Worm (Caenorhabditis elegans): ENCODE measurements around the gene Y62F5A.10.

The Y62F5A.10 gene

ce11 chrII:11476410-11476809 lies 45.0 kb upstream of the Y62F5A.10 start, which contains the start of gene W02B12.16:
TSS of gene W02B12.16 (minus strand) at chrII:11476510.
- TF ChIP-seq mab-5 (tag; optimal IDR thresholded peaks at IDR 0.05) (no peak), ceh-83 (GFP tag; optimal IDR thresholded peaks at IDR 0.05) (no peak), ceh-39 (tag; optimal IDR thresholded peaks at IDR 0.05) (no peak), bed-3 (GFP tag; optimal IDR thresholded peaks at IDR 0.05) (no peak), elt-3 (tag; optimal IDR thresholded peaks at IDR 0.05) (no peak)

DNA sequence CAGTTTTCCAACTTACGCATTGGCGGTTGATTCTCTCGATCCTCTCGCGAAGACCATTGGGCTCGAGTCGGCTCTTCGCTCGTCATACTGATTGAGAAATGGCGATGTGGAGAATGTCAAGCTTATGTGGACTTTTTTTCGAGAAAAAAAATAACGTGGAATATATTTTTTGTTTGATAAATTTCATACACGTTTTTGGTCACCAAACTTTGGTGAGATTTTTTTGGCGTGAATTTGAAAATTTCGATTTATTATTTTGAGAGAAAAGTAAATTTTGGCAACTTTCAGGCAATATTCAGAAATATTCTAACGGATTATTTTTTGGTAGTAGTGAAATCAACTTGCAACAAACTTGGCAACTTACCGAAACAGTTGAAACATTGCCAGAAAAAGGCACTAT lies 42.3 kb upstream of the Y62F5A.10 start, which contains the start of gene W02B12.12:
Gene W02B12.12, minus strand, starts transcription at position 101 of the 400 bp plus-strand sequence.
- TF ChIP-seq elt-3 (tag; optimal IDR thresholded peaks at IDR 0.05) (no peak), sem-2 (GFP tag; optimal IDR thresholded peaks at IDR 0.05) (no peak), drap-1 (GFP tag; optimal IDR thresholded peaks at IDR 0.05) (no peak), lin-13 (tag; optimal IDR thresholded peaks at IDR 0.05) (no peak), ztf-11 (tag; optimal IDR thresholded peaks at IDR 0.05) (no peak), pha-4 (tag; optimal IDR thresholded peaks at IDR 0.05) (no peak), cnd-1 (tag; optimal IDR thresholded peaks at IDR 0.05) (no peak), ceh-39 (tag; optimal IDR thresholded peaks at IDR 0.05) (no peak), unc-120 (tag; optimal IDR thresholded peaks at IDR 0.05; ENCODE audit: poor library complexity, severe bottlenecking) (no peak), lsy-2 (tag; optimal IDR thresholded peaks at IDR 0.05) (no peak), flh-1 (GFP tag; optimal IDR thresholded peaks at IDR 0.05) (no peak), ceh-83 (GFP tag; optimal IDR thresholded peaks at IDR 0.05) (no peak)

DNA sequence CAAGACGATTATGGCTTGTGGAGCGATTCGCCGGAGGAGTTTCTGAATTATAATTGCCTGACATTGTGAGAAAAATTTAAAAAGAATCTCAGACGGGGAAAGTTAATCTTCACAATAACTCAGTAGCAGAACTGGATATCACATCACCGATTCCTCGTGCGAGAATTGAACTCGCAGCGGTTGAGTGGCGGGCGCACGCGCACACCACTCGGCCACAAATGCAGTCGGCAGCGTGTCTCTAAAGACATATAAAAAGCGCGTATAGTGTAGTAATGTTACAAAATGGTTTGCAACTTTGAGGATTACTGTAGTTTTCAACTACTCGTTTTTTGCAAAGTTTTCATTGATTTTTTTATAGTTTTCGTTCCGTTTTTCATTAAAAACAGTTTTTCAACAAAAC lies 36.8 kb upstream of the Y62F5A.10 start:
- TF ChIP-seq ceh-43 (GFP tag; optimal IDR thresholded peaks at IDR 0.05): peak; percentile 93
- no peak for TF ChIP-seq hlh-1 (tag; optimal IDR thresholded peaks at IDR 0.05)
- peak; percentile 97 for TF ChIP-seq M03D4.4 (tag; optimal IDR thresholded peaks at IDR 0.05)
- peak; percentile 94 for TF ChIP-seq unc-120 (tag; optimal IDR thresholded peaks at IDR 0.05; ENCODE audit: poor library complexity, severe bottlenecking)
- no peak for TF ChIP-seq mab-5 (tag; optimal IDR thresholded peaks at IDR 0.05)
- no peak for TF ChIP-seq nhr-12 (tag; optimal IDR thresholded peaks at IDR 0.05)
- peak; percentile 99 for TF ChIP-seq ceh-83 (GFP tag; optimal IDR thresholded peaks at IDR 0.05)
- TF ChIP-seq nhr-28 (tag; optimal IDR thresholded peaks at IDR 0.05): peak; percentile 48
- no peak for TF ChIP-seq elt-3 (tag; optimal IDR thresholded peaks at IDR 0.05)
- peak; percentile 84 for TF ChIP-seq lsy-2 (tag; optimal IDR thresholded peaks at IDR 0.05)
- TF ChIP-seq nhr-237 (tag; optimal IDR thresholded peaks at IDR 0.05): no peak
- TF ChIP-seq blmp-1 (tag; optimal IDR thresholded peaks at IDR 0.05): no peak
- TF ChIP-seq bed-3 (GFP tag; optimal IDR thresholded peaks at IDR 0.05): peak; percentile 92
- peak; percentile 98 for TF ChIP-seq cnd-1 (tag; optimal IDR thresholded peaks at IDR 0.05)
- TF ChIP-seq ztf-11 (tag; optimal IDR thresholded peaks at IDR 0.05): peak; percentile 58
- TF ChIP-seq ham-2 (GFP tag; optimal IDR thresholded peaks at IDR 0.05): peak; percentile 95
- peak; percentile 99 for TF ChIP-seq mls-2 (tag; optimal IDR thresholded peaks at IDR 0.05)
- TF ChIP-seq pha-4 (tag; optimal IDR thresholded peaks at IDR 0.05): peak; percentile 66
- TF ChIP-seq drap-1 (GFP tag; optimal IDR thresholded peaks at IDR 0.05): peak; percentile 98
- no peak for TF ChIP-seq nhr-76 (tag; optimal IDR thresholded peaks at IDR 0.05)
- TF ChIP-seq elt-1 (tag; optimal IDR thresholded peaks at IDR 0.05; ENCODE audit: borderline replicate concordance, insufficient read depth): no peak
- peak; percentile 81 for TF ChIP-seq lin-13 (tag; optimal IDR thresholded peaks at IDR 0.05)
- peak; percentile 74 for TF ChIP-seq unc-62 (GFP tag; optimal IDR thresholded peaks at IDR 0.05)
- peak; percentile 94 for TF ChIP-seq sem-2 (GFP tag; optimal IDR thresholded peaks at IDR 0.05)
- TF ChIP-seq flh-1 (GFP tag; optimal IDR thresholded peaks at IDR 0.05): peak; percentile 96
- TF ChIP-seq snpc-4 (tag; optimal IDR thresholded peaks at IDR 0.05): no peak
- peak; percentile 96 for TF ChIP-seq lin-32 (GFP tag; optimal IDR thresholded peaks at IDR 0.05)
- peak; percentile 80 for TF ChIP-seq mep-1 (tag; optimal IDR thresholded peaks at IDR 0.05)
- no peak for TF ChIP-seq unc-39 (tag; optimal IDR thresholded peaks at IDR 0.05)
- no peak for TF ChIP-seq zip-8 (tag; optimal IDR thresholded peaks at IDR 0.05)
- no peak for TF ChIP-seq nhr-2 (tag; optimal IDR thresholded peaks at IDR 0.05)
- no peak for TF ChIP-seq ces-1 (GFP tag; optimal IDR thresholded peaks at IDR 0.05)
- peak; percentile 93 for TF ChIP-seq tbx-8 (GFP tag; optimal IDR thresholded peaks at IDR 0.05)
- no peak for TF ChIP-seq ceh-39 (tag; optimal IDR thresholded peaks at IDR 0.05)
- peak; percentile 100 for TF ChIP-seq sptf-1 (tag; optimal IDR thresholded peaks at IDR 0.05)

ce11 chrII:11485200-11485599 lies 36.2 kb upstream of the Y62F5A.10 start, which contains the start of gene twk-5:
TSS of gene twk-5 (minus strand) at chrII:11485300.
- TF ChIP-seq elt-1 (tag; optimal IDR thresholded peaks at IDR 0.05; ENCODE audit: borderline replicate concordance, insufficient read depth) (no peak), unc-120 (tag; optimal IDR thresholded peaks at IDR 0.05; ENCODE audit: poor library complexity, severe bottlenecking) (no peak), pha-4 (tag; optimal IDR thresholded peaks at IDR 0.05) (no peak), cnd-1 (tag; optimal IDR thresholded peaks at IDR 0.05) (no peak), lin-13 (tag; optimal IDR thresholded peaks at IDR 0.05) (no peak), mab-5 (tag; optimal IDR thresholded peaks at IDR 0.05) (no peak), mep-1 (tag; optimal IDR thresholded peaks at IDR 0.05) (no peak), ces-1 (GFP tag; optimal IDR thresholded peaks at IDR 0.05) (no peak), ztf-11 (tag; optimal IDR thresholded peaks at IDR 0.05) (no peak), nhr-12 (tag; optimal IDR thresholded peaks at IDR 0.05) (no peak), ceh-43 (GFP tag; optimal IDR thresholded peaks at IDR 0.05) (no peak), flh-1 (GFP tag; optimal IDR thresholded peaks at IDR 0.05) (no peak), mls-2 (tag; optimal IDR thresholded peaks at IDR 0.05) (no peak), hlh-1 (tag; optimal IDR thresholded peaks at IDR 0.05) (no peak), unc-39 (tag; optimal IDR thresholded peaks at IDR 0.05) (no peak), elt-3 (tag; optimal IDR thresholded peaks at IDR 0.05) (no peak), ham-2 (GFP tag; optimal IDR thresholded peaks at IDR 0.05) (no peak), ceh-39 (tag; optimal IDR thresholded peaks at IDR 0.05) (no peak), ceh-83 (GFP tag; optimal IDR thresholded peaks at IDR 0.05) (no peak)

Measured in whole organism, mixed stage, embryonic.